Worm (Caenorhabditis elegans) whole organism, L3 larva: Measurements from ENCODE around the gene K11D12.11.

Experiments
- ama-1 ChIP-seq: fragments of 150-350 bp; optimal IDR thresholded peaks from 2 replicates; lab custom pipeline; 2018
- ceh-28 ChIP-seq: fragments of 150-350 bp; optimal IDR thresholded peaks from 2 replicates; lab custom pipeline; 2014; ENCODE audit warnings: missing biosample characterization, missing genetic modification reagents, missing genetic modification characterization
- ceh-82 ChIP-seq: fragments of 150-350 bp; optimal IDR thresholded peaks from 2 replicates; lab custom pipeline; 2014; ENCODE audit warnings: missing biosample characterization, missing genetic modification characterization
- egl-27 ChIP-seq: sonication (generic microtip); optimal IDR thresholded peaks from 4 replicates; lab custom pipeline; 2017; ENCODE audit warnings: missing biosample characterization, missing genetic modification reagents, missing genetic modification characterization
- egl-5 ChIP-seq: fragments of 150-350 bp; optimal IDR thresholded peaks from 2 replicates; lab custom pipeline; 2017; ENCODE audit warnings: missing biosample characterization, missing genetic modification reagents, missing genetic modification characterization, inconsistent platforms
- elt-2 ChIP-seq: sonication (generic microtip); optimal IDR thresholded peaks from 2 replicates; lab custom pipeline; 2016; ENCODE audit warnings: missing genetic modification reagents, mild to moderate bottlenecking, missing genetic modification characterization, missing compliant biosample characterization
- eor-1 ChIP-seq, 2 experiments: fragments of 150-350 bp; optimal IDR thresholded peaks; 2 replicates each; lab custom pipeline; 2014 to 2018; ENCODE audit warnings: missing biosample characterization in 2 of 2, missing genetic modification characterization in 2 of 2
- fkh-2 ChIP-seq: fragments of 150-350 bp; optimal IDR thresholded peaks from 2 replicates; lab custom pipeline; 2014; ENCODE audit warnings: missing biosample characterization, missing genetic modification reagents, missing genetic modification characterization
- fos-1 ChIP-seq: fragments of 150-350 bp; optimal IDR thresholded peaks from 2 replicates; lab custom pipeline; 2014; ENCODE audit warnings: missing biosample characterization, missing genetic modification characterization
- hmg-11 ChIP-seq: sonication (generic microtip); optimal IDR thresholded peaks from 2 replicates; lab custom pipeline; 2016; ENCODE audit warnings: missing genetic modification characterization, missing compliant biosample characterization
- jun-1 ChIP-seq: fragments of 150-350 bp; optimal IDR thresholded peaks from 2 replicates; lab custom pipeline; 2014; ENCODE audit warnings: missing biosample characterization, missing genetic modification reagents, missing genetic modification characterization
- lin-15B ChIP-seq: fragments of 150-350 bp; optimal IDR thresholded peaks from 2 replicates; lab custom pipeline; 2014; ENCODE audit warnings: missing biosample characterization, missing genetic modification characterization
- lin-39 ChIP-seq: fragments of 150-350 bp; optimal IDR thresholded peaks from 2 replicates; lab custom pipeline; 2018; ENCODE audit warnings: missing biosample characterization, missing genetic modification reagents, missing genetic modification characterization
- mdl-1 ChIP-seq: fragments of 150-350 bp; optimal IDR thresholded peaks from 2 replicates; lab custom pipeline; 2014; ENCODE audit warnings: missing biosample characterization, missing genetic modification characterization
- mml-1 ChIP-seq: fragments of 150-350 bp; sonication (generic microtip); optimal IDR thresholded peaks from 3 replicates; lab custom pipeline; 2014; ENCODE audit warnings: missing biosample characterization, missing genetic modification characterization
- nhr-12 ChIP-seq: fragments of 150-350 bp; optimal IDR thresholded peaks from 2 replicates; lab custom pipeline; 2014; ENCODE audit warnings: missing biosample characterization, missing genetic modification characterization
- nhr-237 ChIP-seq: fragments of 150-350 bp; optimal IDR thresholded peaks from 2 replicates; lab custom pipeline; 2014; ENCODE audit warnings: missing biosample characterization, missing genetic modification characterization
- nhr-25 ChIP-seq: sonication (generic microtip); optimal IDR thresholded peaks from 2 replicates; lab custom pipeline; 2017; ENCODE audit warnings: missing biosample characterization, missing genetic modification characterization
- nhr-28 ChIP-seq: fragments of 150-350 bp; optimal IDR thresholded peaks from 2 replicates; lab custom pipeline; 2014; ENCODE audit warnings: missing biosample characterization, missing genetic modification characterization
- nhr-43 ChIP-seq: sonication (generic microtip); optimal IDR thresholded peaks from 2 replicates; lab custom pipeline; 2016; ENCODE audit warnings: mild to moderate bottlenecking, missing genetic modification characterization, missing compliant biosample characterization; ENCODE audit not compliant: poor library complexity, severe bottlenecking
- nhr-67 ChIP-seq: fragments of 150-350 bp; optimal IDR thresholded peaks from 2 replicates; lab custom pipeline; 2014; ENCODE audit warnings: missing biosample characterization, missing genetic modification characterization
- nhr-76 ChIP-seq: fragments of 150-350 bp; sonication (generic microtip); optimal IDR thresholded peaks from 5 replicates; lab custom pipeline; 2014; ENCODE audit warnings: missing biosample characterization, missing genetic modification characterization
- pha-4 ChIP-seq: fragments of 150-350 bp; optimal IDR thresholded peaks from 2 replicates; lab custom pipeline; 2014; ENCODE audit warnings: missing biosample characterization, missing genetic modification reagents, missing genetic modification characterization
- pqm-1 ChIP-seq: fragments of 150-350 bp; optimal IDR thresholded peaks from 2 replicates; lab custom pipeline; 2017; ENCODE audit warnings: missing biosample characterization, missing genetic modification characterization, inconsistent platforms

The K11D12.11 gene

DNA sequence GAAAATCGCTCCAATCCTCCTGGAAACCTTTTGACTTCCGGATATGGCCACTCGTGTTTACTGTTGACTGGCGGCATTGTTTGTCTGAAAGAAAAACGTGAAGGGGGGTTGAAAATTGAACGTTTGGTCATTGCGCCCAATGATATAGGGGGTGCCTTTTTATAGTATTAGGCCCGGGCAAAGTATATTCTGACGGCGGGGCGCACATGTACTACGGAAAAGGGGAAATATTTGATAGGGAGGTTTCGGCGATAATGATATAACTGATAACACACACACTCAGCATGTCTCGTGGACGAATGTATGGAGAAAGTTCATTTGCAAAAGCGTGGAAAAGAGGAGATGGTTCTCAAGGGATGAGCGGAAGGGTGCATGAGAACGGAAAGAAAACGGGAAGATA is 11.8 kb downstream of the K11D12.11 start, which contains the start of gene cpt-4:
cpt-4 (minus strand) TSS at position 84 of the 400 bp plus-strand sequence.
- TF ChIP-seq egl-27 (tag; lab: Kevin White, UChicago) (no peak), nhr-237 (no peak), nhr-43 (tag; lab: Kevin White, UChicago) (no peak), ceh-82 (no peak), eor-1 (tag; optimal IDR thresholded peaks at IDR 0.05; lab: Kevin White, UChicago) (no peak), mdl-1 (tag; lab: Kevin White, UChicago) (peak; percentile 5), fkh-2 (tag; lab: Kevin White, UChicago) (no peak), elt-2 (tag; lab: Kevin White, UChicago) (peak; percentile 95), pqm-1 (tag; lab: Kevin White, UChicago) (peak; percentile 83), nhr-28 (no peak)

- TF ChIP-seq nhr-67, result no peak
- peak; percentile 58 for TF ChIP-seq pqm-1 (tag; lab: Kevin White, UChicago)
- TF ChIP-seq lin-39 (tag; lab: Kevin White, UChicago), result no peak
- peak; percentile 13 for TF ChIP-seq nhr-43 (tag; lab: Kevin White, UChicago)
- TF ChIP-seq nhr-25 (tag; lab: Kevin White, UChicago), result no peak
- no peak for TF ChIP-seq pha-4
- TF ChIP-seq hmg-11 (tag; lab: Kevin White, UChicago), result no peak
- TF ChIP-seq elt-2 (tag; lab: Kevin White, UChicago), result peak; percentile 90
Measured at ce11 chrV:5026438-5026837, 13.0 kb downstream of the K11D12.11 start.

ce11 chrV:5023355-5023754 is 16.0 kb downstream of the K11D12.11 start:
- no peak for TF ChIP-seq egl-5 (tag; lab: Kevin White, UChicago)
- peak; percentile 2 for TF ChIP-seq elt-2 (tag; lab: Kevin White, UChicago)

ce11 chrV:5018810-5019274 is 20.6 kb downstream of the K11D12.11 start, which contains the start of gene srr-4:
Gene srr-4, plus strand, starts transcription at chrV:5019224.
- no peak for TF ChIP-seq ama-1 (lab: Kevin White, UChicago)
- TF ChIP-seq nhr-76, result no peak
- TF ChIP-seq ceh-82, result no peak
- TF ChIP-seq pqm-1 (tag; lab: Kevin White, UChicago), result peak; percentile 28
- TF ChIP-seq, all 47 proteins: peak for 1

- TF ChIP-seq fos-1 (tag; lab: Kevin White, UChicago), result no peak
- peak; percentile 86 for TF ChIP-seq elt-2 (tag; lab: Kevin White, UChicago)
- peak; percentile 85 for TF ChIP-seq pqm-1 (tag; lab: Kevin White, UChicago)
Measured at ce11 chrV:5018067-5018466, 21.3 kb downstream of the K11D12.11 start.

DNA sequence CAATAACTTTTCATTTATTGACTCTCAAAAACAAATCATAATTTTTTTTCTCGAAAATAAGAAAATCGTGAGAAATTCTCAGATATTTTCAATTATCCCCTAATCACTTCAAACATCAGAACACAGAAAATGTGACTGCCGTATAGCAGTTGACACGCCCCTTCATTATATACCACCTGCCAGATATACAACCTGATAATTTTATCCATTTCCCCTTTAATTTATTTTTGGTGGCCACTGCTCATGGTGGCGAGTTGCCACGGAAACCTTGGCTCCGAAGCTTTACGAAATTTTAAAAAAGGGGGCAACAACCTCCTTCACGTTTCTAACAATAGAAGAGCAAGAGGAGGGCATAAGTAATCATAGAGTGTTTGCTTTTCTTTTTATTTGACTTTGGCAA is 22.7 kb downstream of the K11D12.11 start:
- no peak for TF ChIP-seq ceh-28 (tag; lab: Kevin White, UChicago)

DNA sequence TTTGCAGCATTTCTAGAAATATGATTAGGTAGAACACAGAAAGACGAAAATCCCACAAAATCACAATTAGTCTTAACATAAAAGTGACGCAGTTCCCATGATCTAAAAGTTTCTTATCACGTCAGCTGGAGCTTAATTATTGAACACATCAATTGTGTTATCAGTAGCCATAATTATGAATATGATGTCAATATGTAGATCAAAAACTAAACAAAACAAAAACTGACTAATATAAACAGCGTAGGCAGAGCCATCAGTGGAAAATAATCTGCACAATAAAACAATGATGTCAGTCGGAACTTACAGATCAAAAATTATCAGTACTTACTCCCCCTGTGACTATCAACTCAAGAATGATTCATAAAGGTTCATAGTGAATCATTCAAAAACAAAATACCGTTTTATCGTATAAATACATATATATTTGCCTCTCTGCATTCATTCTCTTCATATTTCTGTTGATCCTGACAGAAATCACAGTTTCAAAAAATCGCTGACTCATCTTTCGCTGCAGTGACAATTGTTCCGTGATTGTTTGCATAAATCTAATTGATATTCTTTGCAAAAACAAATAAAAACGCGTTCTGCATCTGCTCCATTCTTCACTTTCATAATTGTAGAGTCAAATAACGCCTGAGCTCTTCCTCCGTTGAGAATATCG is 27.1 kb downstream of the K11D12.11 start, which contains the start of gene srr-6:
srr-6 (plus strand) TSS at position 611 of the 661 bp plus-strand sequence.
- peak; percentile 80 for TF ChIP-seq elt-2 (tag; lab: Kevin White, UChicago)
- no peak for TF ChIP-seq nhr-12 (tag; lab: Kevin White, UChicago)
- peak; percentile 28 for TF ChIP-seq egl-27 (tag; lab: Kevin White, UChicago)
- peak; percentile 66 for TF ChIP-seq jun-1 (tag; lab: Kevin White, UChicago)
- peak; percentile 97 for TF ChIP-seq pqm-1 (tag; lab: Kevin White, UChicago)

- no peak for TF ChIP-seq lin-15B (tag; lab: Kevin White, UChicago)
- no peak for TF ChIP-seq egl-27 (tag; lab: Kevin White, UChicago)
- no peak for TF ChIP-seq mml-1 (tag; lab: Kevin White, UChicago)
- no peak for TF ChIP-seq pqm-1 (tag; lab: Kevin White, UChicago)
Measured at ce11 chrV:5001386-5001785, 38.0 kb downstream of the K11D12.11 start, which contains the start of gene srr-8. Gene srr-8, plus strand, starts transcription at chrV:5001686.
